Fruit fly (Drosophila melanogaster) whole organism, adult: Measurements from ENCODE around the gene OtopLa.

Experiments
- CG11617 ChIP-seq: fragments of 200-800 bp; sonication (Bioruptor generic); optimal IDR thresholded peaks from 2 replicates; lab custom pipeline; 2017; ENCODE audit warnings: mild to moderate bottlenecking, missing biosample characterization, missing genetic modification reagents, missing genetic modification characterization
- CG12768 ChIP-seq: fragments of 200-800 bp; sonication (Bioruptor generic); optimal IDR thresholded peaks from 2 replicates; lab custom pipeline; 2017; ENCODE audit warnings: missing biosample characterization, missing genetic modification characterization, mild to moderate bottlenecking, moderate library complexity, missing genetic modification reagents
- Clk ChIP-seq: fragments of 200-800 bp; sonication (Bioruptor generic); optimal IDR thresholded peaks from 2 replicates; lab custom pipeline; 2017; ENCODE audit warnings: missing biosample characterization, missing genetic modification characterization
- Crg-1 ChIP-seq: fragments of 200-800 bp; sonication (Bioruptor generic); optimal IDR thresholded peaks from 2 replicates; lab custom pipeline; 2016; ENCODE audit warnings: missing biosample characterization, missing genetic modification characterization
- cic ChIP-seq: fragments of 200-800 bp; sonication (Bioruptor generic); optimal IDR thresholded peaks from 2 replicates; lab custom pipeline; 2017; ENCODE audit warnings: missing biosample characterization, mild to moderate bottlenecking, missing genetic modification characterization, moderate library complexity
- cnc ChIP-seq, 2 experiments: fragments of >200 bp; optimal IDR thresholded peaks; 2 replicates each; lab custom pipeline; 2017
- kay ChIP-seq: fragments of 200-800 bp; sonication (Bioruptor generic); peaks from one replicate; lab custom pipeline; 2016; ENCODE audit warnings: missing biosample characterization, missing genetic modification characterization, borderline replicate concordance
- tj ChIP-seq: fragments of 200-800 bp; sonication (Bioruptor generic); optimal IDR thresholded peaks from 3 replicates; lab custom pipeline; 2017; ENCODE audit warnings: missing biosample characterization, mild to moderate bottlenecking, missing genetic modification characterization, moderate library complexity
- toe ChIP-seq: fragments of 200-800 bp; sonication (Bioruptor generic); optimal IDR thresholded peaks from 2 replicates; lab custom pipeline; 2016; ENCODE audit warnings: missing biosample characterization, missing genetic modification characterization

- TF ChIP-seq Crg-1 = no peak
- no peak for TF ChIP-seq kay
- TF ChIP-seq cic (GFP tag; lab: Kevin White, UChicago) = no peak
- TF ChIP-seq cnc (optimal IDR thresholded peaks at IDR 0.05; lab: Kevin White, UChicago) = no peak
- TF ChIP-seq CG12768 = no peak
- no peak for TF ChIP-seq toe (GFP tag; lab: Kevin White, UChicago)
- TF ChIP-seq Clk (GFP tag; lab: Kevin White, UChicago) = no peak
- no peak for TF ChIP-seq CG11617 (GFP tag; lab: Kevin White, UChicago)
- TF ChIP-seq tj (GFP tag; lab: Kevin White, UChicago) = no peak
These were observed 15.9 kb upstream of the OtopLa start for dm6 chrX:5664222-5664621.
